Fruit fly (Drosophila melanogaster) Kc167 (cell line): ENCODE data around the gene Lcp65Ab1.

ENCODE experiments used
- Myc ChIP-seq: fragments of >200 bp; optimal IDR thresholded peaks from 2 replicates; lab custom pipeline; 2017; ENCODE audit warnings: missing external identifiers
- Sin3A ChIP-seq: fragments of >200 bp; optimal IDR thresholded peaks from 2 replicates; lab custom pipeline; 2018; ENCODE audit warnings: missing external identifiers
- insv ChIP-seq: fragments of >200 bp; optimal IDR thresholded peaks from 3 replicates; lab custom pipeline; 2018; ENCODE audit warnings: missing external identifiers
- psq ChIP-seq: fragments of >200 bp; optimal IDR thresholded peaks from 2 replicates; lab custom pipeline; 2017; ENCODE audit warnings: missing external identifiers

DNA sequence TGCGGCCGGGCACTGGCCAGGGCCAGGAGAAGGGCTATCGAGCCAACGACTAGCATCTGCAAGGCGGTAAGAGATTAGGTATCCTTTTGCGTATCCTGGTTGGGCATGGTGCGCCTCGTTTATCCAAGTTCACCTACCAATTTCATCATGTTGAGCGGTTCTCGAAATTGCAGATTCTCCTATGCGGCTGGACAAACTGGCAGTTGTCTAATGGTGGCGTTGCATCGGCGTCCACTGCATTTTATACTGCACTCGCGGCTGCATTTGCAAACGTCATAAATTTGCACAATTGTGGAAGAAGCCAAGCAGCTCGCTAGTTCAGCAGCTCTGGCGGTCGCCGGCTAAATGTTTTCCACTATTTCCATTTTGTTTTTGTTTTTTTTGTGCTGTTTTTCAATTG, 3.2 kb downstream of the Lcp65Ab1 start, which contains the start of gene Acp65Aa:
- TF ChIP-seq insv (lab: Kevin White, UChicago) = no peak
- TF ChIP-seq psq (lab: Kevin White, UChicago) = no peak
- TF ChIP-seq Myc (lab: Kevin White, UChicago) = no peak
- no peak for TF ChIP-seq Sin3A (lab: Kevin White, UChicago)
